Fruit fly (Drosophila melanogaster): ENCODE data around the gene CG15765.

DNA sequence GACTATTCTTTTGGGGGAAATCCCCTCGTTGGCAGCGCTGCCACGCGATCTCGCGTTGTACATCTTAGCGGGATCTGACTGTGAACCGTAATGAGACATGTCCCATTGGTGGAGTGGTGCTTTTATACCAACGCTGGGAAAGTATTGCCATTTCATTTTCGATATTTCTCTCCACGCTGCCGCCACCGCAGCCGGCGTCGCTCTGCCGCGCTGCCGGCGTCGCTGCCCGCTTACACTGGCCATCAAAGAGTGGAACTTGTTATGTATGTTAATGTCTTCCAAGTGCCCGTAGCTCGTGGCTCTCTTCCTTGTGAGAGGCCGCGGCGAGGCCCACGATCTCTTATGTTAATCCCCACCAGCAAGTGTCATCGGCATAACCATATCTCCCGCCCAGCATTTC, 36.8 kb upstream of the CG15765 start, which contains the start of gene CG3108:
- no peak for TF ChIP-seq CG6854 (GFP tag; optimal IDR thresholded peaks at IDR 0.05)
- TF ChIP-seq vri (GFP tag; optimal IDR thresholded peaks at IDR 0.05): no peak
- TF ChIP-seq CG6163 (GFP tag; IDR thresholded peaks at IDR 0.05): no peak
- TF ChIP-seq eg (GFP tag; IDR thresholded peaks at IDR 0.05): no peak
- TF ChIP-seq dac (GFP tag; optimal IDR thresholded peaks at IDR 0.05): no peak

Data from whole organism, prepupa.